Worm (Caenorhabditis elegans) whole organism, L4 larva: ENCODE data around the gene F08H9.3.

Experiments used
- ama-1 ChIP-seq: fragments of 150-350 bp; optimal IDR thresholded peaks from 2 replicates; lab custom pipeline; 2014; ENCODE audit warnings: inconsistent platforms, mixed read lengths
- ceh-28 ChIP-seq: fragments of 150-350 bp; optimal IDR thresholded peaks from 2 replicates; lab custom pipeline; 2014; ENCODE audit warnings: missing biosample characterization, missing genetic modification reagents, missing genetic modification characterization
- ceh-82 ChIP-seq: sonication (generic microtip); optimal IDR thresholded peaks from 2 replicates; lab custom pipeline; 2017; ENCODE audit warnings: missing biosample characterization, missing genetic modification characterization
- duxl-1 ChIP-seq: sonication (generic microtip); optimal IDR thresholded peaks from 2 replicates; lab custom pipeline; 2016; ENCODE audit warnings: mild to moderate bottlenecking, missing genetic modification characterization, moderate library complexity, missing compliant biosample characterization; ENCODE audit not compliant: poor library complexity
- lin-39 ChIP-seq: fragments of 150-350 bp; optimal IDR thresholded peaks from 2 replicates; lab custom pipeline; 2014; ENCODE audit warnings: missing biosample characterization, missing genetic modification reagents, missing genetic modification characterization
- mep-1 ChIP-seq: fragments of 150-350 bp; sonication (generic microtip); optimal IDR thresholded peaks from 3 replicates; lab custom pipeline; 2014; ENCODE audit warnings: missing biosample characterization, missing genetic modification characterization
- nhr-11 ChIP-seq: fragments of 150-350 bp; optimal IDR thresholded peaks from 2 replicates; lab custom pipeline; 2014; ENCODE audit warnings: missing biosample characterization, missing genetic modification characterization
- nhr-42 ChIP-seq: fragments of 200-800 bp; sonication (Bioruptor generic); IDR thresholded peaks from 2 replicates; pipeline ENCODE4 v1.3.6; 2022; ENCODE audit warnings: missing genetic modification characterization, missing compliant biosample characterization
- nhr-76 ChIP-seq: fragments of 150-350 bp; optimal IDR thresholded peaks from 2 replicates; lab custom pipeline; 2014; ENCODE audit warnings: missing biosample characterization, missing genetic modification characterization
- nhr-77 ChIP-seq: fragments of 150-350 bp; optimal IDR thresholded peaks from 2 replicates; lab custom pipeline; 2014; ENCODE audit warnings: missing biosample characterization, missing genetic modification characterization
- pqm-1 ChIP-seq: sonication (generic microtip); optimal IDR thresholded peaks from 2 replicates; lab custom pipeline; 2017; ENCODE audit warnings: missing biosample characterization, missing genetic modification characterization
- snpc-1.2 ChIP-seq: fragments of 200-800 bp; sonication (Bioruptor generic); IDR thresholded peaks from 2 replicates; pipeline ENCODE4 v1.3.6; 2022; ENCODE audit warnings: missing genetic modification reagents, missing genetic modification characterization, missing compliant biosample characterization
- snpc-4 ChIP-seq: fragments of 150-350 bp; optimal IDR thresholded peaks from 2 replicates; lab custom pipeline; 2014; ENCODE audit warnings: missing biosample characterization, missing genetic modification characterization

DNA sequence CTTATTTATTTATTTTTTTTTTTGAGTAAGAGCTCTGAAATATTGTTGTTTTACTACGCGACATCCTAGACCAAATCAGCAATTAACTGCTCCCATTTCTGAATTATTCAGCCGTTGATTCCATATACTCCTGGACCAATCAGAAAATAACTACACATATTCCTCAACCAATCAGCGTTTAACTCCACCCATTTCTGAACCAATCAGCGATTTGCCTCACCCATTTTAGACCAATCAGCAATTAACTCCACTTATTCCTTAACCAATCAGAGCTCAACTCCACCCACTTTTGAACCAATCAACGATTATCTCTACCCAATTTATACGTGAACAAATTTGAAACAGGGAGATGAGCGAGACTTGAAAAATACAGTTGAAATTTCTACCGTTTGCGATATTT lies 30.5 kb upstream of the F08H9.3 start:
- TF ChIP-seq snpc-1.2 (GFP tag; lab: Robert Waterston, UW) (no peak), nhr-11 (tag; lab: Kevin White, UChicago) (no peak), nhr-77 (tag; lab: Kevin White, UChicago) (no peak), nhr-42 (no peak), pqm-1 (tag; lab: Kevin White, UChicago) (no peak), lin-39 (tag; lab: Kevin White, UChicago) (no peak), ama-1 (lab: Kevin White, UChicago) (no peak), ceh-82 (tag; lab: Kevin White, UChicago) (no peak), nhr-76 (tag; lab: Kevin White, UChicago) (no peak), ceh-28 (tag; lab: Kevin White, UChicago) (no peak), snpc-4 (no peak), mep-1 (tag; lab: Kevin White, UChicago) (no peak), duxl-1 (tag; lab: Kevin White, UChicago) (no peak)
